Worm (Caenorhabditis elegans): ENCODE measurements around the gene nlp-80.
A peak's percentile ranks its signal among the peaks of the same experiment; 100 is the strongest.

The nlp-80 gene

DNA sequence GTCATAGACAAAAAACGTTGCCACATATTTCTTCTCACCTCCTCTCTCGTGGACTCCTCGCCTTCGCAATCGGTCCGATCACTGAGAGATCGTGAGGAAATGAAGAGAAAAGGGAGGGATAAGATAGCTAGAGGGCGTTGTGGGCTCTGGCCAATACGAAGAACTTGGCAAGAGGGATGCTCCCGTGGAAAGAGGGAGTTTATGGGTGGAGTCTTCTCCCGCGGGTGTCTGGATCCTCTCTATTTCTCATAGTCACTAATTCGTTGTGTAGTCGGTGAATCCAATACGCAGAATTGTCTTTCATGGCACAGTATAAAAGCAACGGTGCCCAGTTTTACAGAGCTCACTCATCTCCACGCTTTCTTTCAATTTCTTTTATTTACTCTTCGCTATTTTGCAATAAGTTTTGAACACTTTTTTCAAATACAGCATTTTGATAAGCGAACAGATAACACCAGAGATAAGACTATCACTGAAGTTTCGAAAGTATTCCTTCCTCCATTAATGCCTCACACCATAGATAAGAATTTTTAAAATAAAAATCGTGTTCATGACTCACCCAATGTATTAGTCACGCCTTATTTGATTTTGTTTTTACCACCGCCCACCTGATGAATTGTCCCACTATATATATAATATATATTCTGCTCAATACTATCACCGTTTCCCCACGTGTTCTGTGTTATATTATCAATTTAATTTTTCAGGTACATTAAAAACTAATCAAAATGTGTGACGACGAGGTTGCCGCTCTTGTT is 15.1 kb upstream of the nlp-80 start, which contains the start of gene act-1:
act-1 (plus strand) TSS at position 708 of the 758 bp plus-strand sequence.
- TF ChIP-seq tra-4 (tag; optimal IDR thresholded peaks at IDR 0.05) = no peak
- TF ChIP-seq F13C5.2 (tag; optimal IDR thresholded peaks at IDR 0.05) = peak; percentile 26
- 0 out of 2 replicates have a peak, but pooled peaks have one; percentile 37 for TF ChIP-seq flt-1 (GFP tag; IDR thresholded peaks at IDR 0.05)
- TF ChIP-seq hmg-4 (GFP tag; optimal IDR thresholded peaks at IDR 0.05) = peak; percentile 73
- peak; percentile 10; the same call in 1 of the 2 replicates for TF ChIP-seq pes-1 (GFP tag; IDR thresholded peaks at IDR 0.05)
- no peak for TF ChIP-seq ceh-13 (GFP tag; optimal IDR thresholded peaks at IDR 0.05)

ce11 chrV:11078874-11079273 is 13.5 kb upstream of the nlp-80 start:
- TF ChIP-seq ceh-36 (tag; optimal IDR thresholded peaks at IDR 0.05) (no peak), hnd-1 (tag; optimal IDR thresholded peaks at IDR 0.05) (no peak), tbx-37 (GFP tag; conservative IDR thresholded peaks at IDR 0.05) (no peak), pes-1 (GFP tag; IDR thresholded peaks at IDR 0.05) (no peak), ets-7 (tag; optimal IDR thresholded peaks at IDR 0.05) (no peak), flt-1 (GFP tag; IDR thresholded peaks at IDR 0.05) (no peak), scrt-1 (GFP tag; IDR thresholded peaks at IDR 0.05) (no peak), aly-1 (tag; optimal IDR thresholded peaks at IDR 0.05) (no peak)

ce11 chrV:11078104-11078724 is 12.8 kb upstream of the nlp-80 start, which contains the start of gene act-2:
Gene act-2 (minus strand): TSS chrV:11078154.
- TF ChIP-seq ceh-36 (tag; optimal IDR thresholded peaks at IDR 0.05) (no peak), B0310.2 (tag; optimal IDR thresholded peaks at IDR 0.05) (peak; percentile 38)

DNA sequence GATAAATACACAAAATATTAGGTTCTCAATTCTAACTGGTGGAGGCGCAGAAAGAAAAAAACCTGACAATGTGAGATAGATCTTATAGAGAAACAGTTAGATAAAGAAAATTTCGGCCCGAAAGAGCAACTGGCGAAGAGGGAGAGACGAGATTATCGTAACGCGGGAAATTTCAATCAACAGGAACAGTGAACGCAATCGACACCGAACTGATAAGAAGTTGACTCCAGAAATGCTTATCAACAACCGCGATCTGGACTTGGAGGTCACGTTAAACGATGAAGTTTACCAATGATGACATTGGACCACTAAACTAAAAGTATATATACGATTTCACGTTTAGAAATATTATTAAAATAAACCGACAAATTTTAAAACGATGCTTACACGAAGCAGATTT is 11.0 kb upstream of the nlp-80 start:
- TF ChIP-seq tbx-37 (GFP tag; conservative IDR thresholded peaks at IDR 0.05) (no peak), tra-4 (tag; optimal IDR thresholded peaks at IDR 0.05) (no peak), sea-1 (GFP tag; conservative IDR thresholded peaks at IDR 0.05) (no peak), ama-1 (optimal IDR thresholded peaks at IDR 0.05) (no peak), ceh-36 (tag; optimal IDR thresholded peaks at IDR 0.05) (no peak), flt-1 (GFP tag; IDR thresholded peaks at IDR 0.05) (no peak), aly-1 (tag; optimal IDR thresholded peaks at IDR 0.05) (no peak), hmg-4 (GFP tag; optimal IDR thresholded peaks at IDR 0.05) (no peak), ceh-13 (GFP tag; optimal IDR thresholded peaks at IDR 0.05) (no peak), B0310.2 (tag; optimal IDR thresholded peaks at IDR 0.05) (no peak), hmbx-1 (tag; optimal IDR thresholded peaks at IDR 0.05) (no peak), pes-1 (GFP tag; IDR thresholded peaks at IDR 0.05) (no peak), tbx-11 (GFP tag; IDR thresholded peaks at IDR 0.05) (no peak), F13C5.2 (tag; optimal IDR thresholded peaks at IDR 0.05) (no peak), hnd-1 (tag; optimal IDR thresholded peaks at IDR 0.05) (no peak), ets-7 (tag; optimal IDR thresholded peaks at IDR 0.05) (no peak)

DNA sequence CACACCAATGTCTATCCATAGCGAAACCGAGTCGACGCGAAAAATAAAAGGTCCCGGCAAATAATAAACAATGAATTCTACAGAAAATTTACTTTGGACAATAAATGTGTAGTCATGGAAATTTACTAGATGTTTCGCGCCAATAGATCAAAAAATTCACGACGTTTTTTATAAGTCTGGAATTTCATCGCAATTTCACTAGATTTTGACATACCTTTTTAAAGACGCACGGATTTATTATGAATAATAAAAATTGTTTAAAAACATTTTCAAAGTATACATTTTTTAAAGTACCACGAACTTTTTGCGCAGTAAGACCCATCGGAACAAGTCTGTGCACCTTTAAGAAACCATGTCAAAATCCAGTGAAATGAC is 10.6 kb upstream of the nlp-80 start:
- TF ChIP-seq sea-1 (GFP tag; conservative IDR thresholded peaks at IDR 0.05) = no peak
- no peak for TF ChIP-seq hmbx-1 (tag; optimal IDR thresholded peaks at IDR 0.05)
- TF ChIP-seq B0310.2 (tag; optimal IDR thresholded peaks at IDR 0.05) = no peak
- no peak for TF ChIP-seq ceh-13 (GFP tag; optimal IDR thresholded peaks at IDR 0.05)
- TF ChIP-seq ama-1 (optimal IDR thresholded peaks at IDR 0.05) = no peak
- no peak for TF ChIP-seq F13C5.2 (tag; optimal IDR thresholded peaks at IDR 0.05)
- no peak for TF ChIP-seq flt-1 (GFP tag; IDR thresholded peaks at IDR 0.05)
- no peak for TF ChIP-seq hmg-4 (GFP tag; optimal IDR thresholded peaks at IDR 0.05)
- TF ChIP-seq aly-1 (tag; optimal IDR thresholded peaks at IDR 0.05) = no peak
- TF ChIP-seq tra-4 (tag; optimal IDR thresholded peaks at IDR 0.05) = no peak
- TF ChIP-seq tbx-37 (GFP tag; conservative IDR thresholded peaks at IDR 0.05) = no peak

DNA sequence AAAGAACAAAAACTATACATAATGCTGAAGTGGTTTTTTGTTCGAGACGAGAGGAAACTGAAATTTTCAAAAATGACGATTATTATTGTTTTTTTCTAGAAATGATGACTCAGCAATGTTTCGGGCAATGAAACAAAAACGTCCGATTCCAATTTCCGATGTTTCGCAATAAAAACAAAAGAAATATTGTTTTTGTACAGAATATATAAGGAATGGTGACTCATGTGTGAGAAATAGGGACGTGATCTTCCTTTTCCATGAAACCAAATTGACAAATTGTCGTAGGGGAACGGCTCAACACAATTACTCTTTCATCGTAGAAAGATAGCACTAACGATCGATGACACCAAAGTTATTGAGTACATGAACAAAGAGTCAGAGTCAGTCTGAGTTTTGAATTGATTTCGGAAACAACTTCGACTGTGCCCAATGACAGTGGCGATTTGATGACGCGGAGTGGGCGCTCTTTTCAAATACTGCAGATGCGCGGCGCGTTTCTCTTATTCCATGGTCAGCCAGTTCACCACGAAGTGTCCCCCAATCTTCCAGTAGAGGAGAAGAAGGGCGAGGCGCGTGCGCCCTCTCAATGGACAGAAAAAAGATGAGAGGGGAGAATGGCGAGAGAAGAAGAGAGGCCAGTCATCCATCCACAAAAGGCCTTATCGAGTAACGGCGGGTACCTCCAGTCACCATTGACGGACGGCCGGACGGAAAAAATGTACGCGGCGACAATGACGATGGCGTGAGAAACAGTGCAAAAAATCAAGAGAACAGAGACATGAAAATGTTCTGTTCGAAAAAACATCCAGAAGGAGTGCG is 10.0 kb upstream of the nlp-80 start:
- peak; percentile 34; the same call in 1 of the 2 replicates for TF ChIP-seq pes-1 (GFP tag; IDR thresholded peaks at IDR 0.05)
- TF ChIP-seq aly-1 (tag; optimal IDR thresholded peaks at IDR 0.05) = peak; percentile 28
- no peak; the same call in 1 of the 2 replicates for TF ChIP-seq tbx-37 (GFP tag; conservative IDR thresholded peaks at IDR 0.05)
- no peak for TF ChIP-seq hmbx-1 (tag; optimal IDR thresholded peaks at IDR 0.05)
- peak; percentile 42 for TF ChIP-seq hmg-4 (GFP tag; optimal IDR thresholded peaks at IDR 0.05)
- no peak for TF ChIP-seq F13C5.2 (tag; optimal IDR thresholded peaks at IDR 0.05)

DNA sequence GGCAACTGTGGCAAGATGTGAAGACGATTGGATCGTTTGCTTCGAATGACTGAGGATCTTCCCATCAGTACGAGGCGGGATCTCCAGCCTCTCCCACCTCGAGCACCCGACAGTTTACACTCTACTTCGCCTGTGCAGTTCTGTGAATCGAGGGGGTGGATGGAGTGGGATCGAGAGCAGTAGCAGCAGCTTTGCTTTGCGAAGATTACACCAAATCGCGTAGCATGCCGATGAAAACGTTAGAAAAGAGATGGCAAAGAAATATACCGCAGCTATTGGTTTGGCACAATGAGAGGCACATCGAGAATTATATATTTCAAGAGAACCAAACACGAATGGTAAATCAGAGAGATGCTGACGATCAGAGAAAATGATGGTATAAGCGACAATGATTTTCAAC is 9.0 kb upstream of the nlp-80 start, which contains the start of gene act-3:
act-3 (minus strand) TSS at position 51 of the 400 bp plus-strand sequence.
- TF ChIP-seq ceh-13 (GFP tag; optimal IDR thresholded peaks at IDR 0.05) (no peak), pes-1 (GFP tag; IDR thresholded peaks at IDR 0.05) (no peak), hmg-4 (GFP tag; optimal IDR thresholded peaks at IDR 0.05) (no peak), aly-1 (tag; optimal IDR thresholded peaks at IDR 0.05) (no peak), sea-1 (GFP tag; conservative IDR thresholded peaks at IDR 0.05) (no peak), scrt-1 (GFP tag; IDR thresholded peaks at IDR 0.05) (no peak)
